Worm (Caenorhabditis elegans): ENCODE measurements around the gene catp-3.

- no peak for TF ChIP-seq blmp-1 (tag; optimal IDR thresholded peaks at IDR 0.05; ENCODE audit: insufficient read depth)
- no peak for TF ChIP-seq ceh-82 (tag; optimal IDR thresholded peaks at IDR 0.05)
Observed at ce11 chrV:8102960-8103359, 27.1 kb downstream of the catp-3 start, which contains the start of gene str-90.

All from whole organism, L2 larva.